Worm (Caenorhabditis elegans): Measurements from ENCODE around the gene gst-16.

Gene gst-16

ce11 chrII:13641311-13641710, 17.1 kb upstream of the gst-16 start, which contains the start of gene fbxa-167 (continued):
- TF ChIP-seq alr-1 (tag; optimal IDR thresholded peaks at IDR 0.05; ENCODE audit: borderline replicate concordance) = no peak
- peak in 1 of 2 experiments; percentile 16 for TF ChIP-seq efl-1 (optimal IDR thresholded peaks at IDR 0.05)
- no peak for TF ChIP-seq efl-1 (GFP tag; optimal IDR thresholded peaks at IDR 0.05 in 1 of 2)
- TF ChIP-seq hlh-17 (GFP tag; optimal IDR thresholded peaks at IDR 0.05; ENCODE audit: borderline replicate concordance) = no peak
- no peak for TF ChIP-seq aly-2 (tag; optimal IDR thresholded peaks at IDR 0.05)
- TF ChIP-seq sox-4 (tag; optimal IDR thresholded peaks at IDR 0.05) = no peak

DNA sequence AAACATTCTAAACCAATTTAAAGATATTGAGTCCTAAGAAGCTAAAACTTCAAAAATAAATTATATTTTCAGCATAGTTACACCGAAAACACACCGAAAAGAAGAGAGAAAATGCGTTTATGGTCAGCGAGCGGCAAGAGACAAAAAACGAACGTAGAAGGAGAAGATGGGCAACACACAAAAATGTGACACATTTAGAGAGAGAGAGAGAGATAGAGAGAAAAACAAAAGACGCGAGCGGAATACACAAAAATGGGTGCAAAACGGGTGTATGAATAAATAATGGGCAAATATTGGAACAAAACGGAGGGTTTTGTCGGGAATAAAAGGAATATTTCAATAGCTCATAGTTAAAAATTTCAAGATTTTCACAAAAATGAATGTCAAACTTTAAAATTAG, 16.0 kb upstream of the gst-16 start:
- no peak for TF ChIP-seq nhr-71 (tag; optimal IDR thresholded peaks at IDR 0.05)
- TF ChIP-seq nhr-20 (tag; optimal IDR thresholded peaks at IDR 0.05) = peak; percentile 38
- peak; percentile 72 for TF ChIP-seq nhr-85 (tag)
- peak in 1 of 2 experiments; percentile 34 for TF ChIP-seq lsy-2 (tag; optimal IDR thresholded peaks at IDR 0.05)
- peak; percentile 21 for TF ChIP-seq snu-23 (GFP tag; optimal IDR thresholded peaks at IDR 0.05)
- TF ChIP-seq efl-1 (optimal IDR thresholded peaks at IDR 0.05) = peak in 1 of 2 experiments; percentile 20
- TF ChIP-seq efl-1 (GFP tag; optimal IDR thresholded peaks at IDR 0.05 in 1 of 2) = peak in 1 of 2 experiments; percentile 58
- TF ChIP-seq lin-35 (GFP tag; optimal IDR thresholded peaks at IDR 0.05) = peak; percentile 9 to 40
- no peak for TF ChIP-seq swsn-7 (tag; optimal IDR thresholded peaks at IDR 0.05)
- peak; percentile 8 for TF ChIP-seq unc-86 (tag; optimal IDR thresholded peaks at IDR 0.05)
- TF ChIP-seq blmp-1 (tag; optimal IDR thresholded peaks at IDR 0.05) = peak; percentile 39
- no peak for TF ChIP-seq lin-39 (tag; optimal IDR thresholded peaks at IDR 0.05)
- peak; percentile 66 for TF ChIP-seq lin-14 (GFP tag; optimal IDR thresholded peaks at IDR 0.05)

ce11 chrII:13638576-13638975, 14.3 kb upstream of the gst-16 start:
- TF ChIP-seq nhr-85 (tag) = peak; percentile 81
- no peak for TF ChIP-seq lin-15B (tag; optimal IDR thresholded peaks at IDR 0.05)
- no peak for TF ChIP-seq nhr-84 (tag; optimal IDR thresholded peaks at IDR 0.05)
- TF ChIP-seq Y116A8C.19 (tag; optimal IDR thresholded peaks at IDR 0.05; ENCODE audit: borderline replicate concordance) = no peak
- TF ChIP-seq nhr-90 (tag; optimal IDR thresholded peaks at IDR 0.05; ENCODE audit: poor library complexity) = peak; percentile 56
- no peak for TF ChIP-seq C34B4.2 (tag; optimal IDR thresholded peaks at IDR 0.05)
- TF ChIP-seq lin-13 (GFP tag; optimal IDR thresholded peaks at IDR 0.05) = no peak
- no peak for TF ChIP-seq nhr-237 (tag; optimal IDR thresholded peaks at IDR 0.05)
- TF ChIP-seq snpc-4 (tag; optimal IDR thresholded peaks at IDR 0.05) = no peak
- TF ChIP-seq hpl-2 (GFP tag; optimal IDR thresholded peaks at IDR 0.05) = no peak
- no peak for TF ChIP-seq swsn-7 (tag; optimal IDR thresholded peaks at IDR 0.05)
- no peak for TF ChIP-seq sox-4 (tag; optimal IDR thresholded peaks at IDR 0.05)
- TF ChIP-seq ets-5 (GFP tag; IDR thresholded peaks at IDR 0.05) = no peak
- no peak for TF ChIP-seq fkh-4 (tag; optimal IDR thresholded peaks at IDR 0.05; ENCODE audit: borderline replicate concordance)
- TF ChIP-seq efl-3 (GFP tag; optimal IDR thresholded peaks at IDR 0.05) = no peak
- peak in 1 of 2 experiments; percentile 62 for TF ChIP-seq lin-35 (GFP tag; optimal IDR thresholded peaks at IDR 0.05)
- no peak for TF ChIP-seq mep-1 (tag; optimal IDR thresholded peaks at IDR 0.05)
- no peak for TF ChIP-seq dpl-1 (GFP tag; optimal IDR thresholded peaks at IDR 0.05)
- TF ChIP-seq ceh-90 (tag; optimal IDR thresholded peaks at IDR 0.05) = no peak
- no peak for TF ChIP-seq ceh-88 (GFP tag; IDR thresholded peaks at IDR 0.05)
- no peak for TF ChIP-seq egl-27 (tag; optimal IDR thresholded peaks at IDR 0.05)
- TF ChIP-seq isw-1 (GFP tag; IDR thresholded peaks at IDR 0.05) = no peak
- no peak for TF ChIP-seq vab-15 (tag; optimal IDR thresholded peaks at IDR 0.05)
- TF ChIP-seq pag-3 (tag; optimal IDR thresholded peaks at IDR 0.05; ENCODE audit: borderline replicate concordance, insufficient read depth) = no peak
- TF ChIP-seq pqm-1 (tag; optimal IDR thresholded peaks at IDR 0.05) = no peak
- no peak for TF ChIP-seq ceh-82 (tag; optimal IDR thresholded peaks at IDR 0.05)
- TF ChIP-seq lsy-2 (tag; optimal IDR thresholded peaks at IDR 0.05) = no peak
- TF ChIP-seq lir-3 (tag; optimal IDR thresholded peaks at IDR 0.05; ENCODE audit: poor library complexity) = no peak
- no peak for TF ChIP-seq xbp-1 (tag; optimal IDR thresholded peaks at IDR 0.05)
- TF ChIP-seq irx-1 (tag; optimal IDR thresholded peaks at IDR 0.05) = no peak
- TF ChIP-seq snu-23 (GFP tag; optimal IDR thresholded peaks at IDR 0.05) = peak; percentile 33
- no peak for TF ChIP-seq rnt-1 (tag; optimal IDR thresholded peaks at IDR 0.05)
- peak in 2 of 6 experiments; percentile 19 to 32 for TF ChIP-seq elt-3 (tag; optimal IDR thresholded peaks at IDR 0.05)
- TF ChIP-seq fos-1 (tag; optimal IDR thresholded peaks at IDR 0.05) = no peak
- TF ChIP-seq blmp-1 (tag; optimal IDR thresholded peaks at IDR 0.05) = peak; percentile 72
- no peak for TF ChIP-seq zag-1 (tag; optimal IDR thresholded peaks at IDR 0.05)
- TF ChIP-seq fkh-8 (tag; optimal IDR thresholded peaks at IDR 0.05) = no peak
- TF ChIP-seq unc-98 (GFP tag; IDR thresholded peaks at IDR 0.05) = no peak

Measured in whole organism, L1 larva.